Worm (Caenorhabditis elegans): ENCODE measurements around the gene snt-2.

Gene snt-2

DNA sequence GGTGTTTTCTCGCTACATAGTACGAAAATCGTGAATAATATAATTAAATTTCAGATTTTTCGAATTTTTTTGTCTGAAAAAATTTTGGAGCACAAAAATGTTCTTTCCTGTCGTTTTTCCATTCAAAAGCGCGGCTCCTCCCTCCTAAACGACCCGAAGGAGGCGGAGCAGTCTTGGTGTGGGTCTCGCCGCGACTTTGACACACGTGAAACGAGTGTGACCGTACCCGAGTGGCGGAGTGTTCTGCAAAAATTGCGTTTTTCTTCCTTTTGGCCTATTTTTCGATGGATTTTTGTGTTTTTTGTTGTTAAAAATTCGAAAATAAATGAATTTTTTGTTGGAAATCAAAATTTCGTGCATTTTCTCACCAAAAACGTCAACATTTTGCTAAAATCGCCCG lies at the start of gene snt-2 (continued):
- 0 out of 2 replicates have a peak, but pooled peaks have one; percentile 36 for TF ChIP-seq nfyb-1 (GFP tag; IDR thresholded peaks at IDR 0.05)
- peak; percentile 69 for TF ChIP-seq snpc-1.3 (tag; optimal IDR thresholded peaks at IDR 0.05; ENCODE audit: insufficient read depth)
- peak; percentile 41 for TF ChIP-seq nhr-80 (tag; optimal IDR thresholded peaks at IDR 0.05)
- no peak for TF ChIP-seq nhr-27 (tag; optimal IDR thresholded peaks at IDR 0.05)
- TF ChIP-seq madf-6 (GFP tag; IDR thresholded peaks at IDR 0.05): peak; percentile 62
- TF ChIP-seq ekl-4 (GFP tag; IDR thresholded peaks at IDR 0.05): no peak
- TF ChIP-seq K11D2.4 (GFP tag; IDR thresholded peaks at IDR 0.05): no peak
- no peak for TF ChIP-seq egl-44 (GFP tag; IDR thresholded peaks at IDR 0.05)
- peak; percentile 83 for TF ChIP-seq dox-1 (GFP tag; IDR thresholded peaks at IDR 0.05)

ce11 chrIII:842630-843029 lies 49.1 kb upstream of the snt-2 start, which contains the start of gene far-8:
far-8 (plus strand) TSS chrIII:842930.
- TF ChIP-seq F52B5.7 (tag; optimal IDR thresholded peaks at IDR 0.05) (no peak), xnd-1 (tag; optimal IDR thresholded peaks at IDR 0.05) (no peak), lir-1 (GFP tag; conservative IDR thresholded peaks at IDR 0.05) (no peak), sea-2 (GFP tag; IDR thresholded peaks at IDR 0.05) (no peak), somi-1 (GFP tag; optimal IDR thresholded peaks at IDR 0.05) (no peak), nhr-120 (GFP tag; IDR thresholded peaks at IDR 0.05) (no peak), sptf-2 (GFP tag; optimal IDR thresholded peaks at IDR 0.05) (no peak), ZK185.1 (tag; optimal IDR thresholded peaks at IDR 0.05; ENCODE audit: poor library complexity, severe bottlenecking) (no peak), tbp1 (GFP tag; optimal IDR thresholded peaks at IDR 0.05) (no peak)

DNA sequence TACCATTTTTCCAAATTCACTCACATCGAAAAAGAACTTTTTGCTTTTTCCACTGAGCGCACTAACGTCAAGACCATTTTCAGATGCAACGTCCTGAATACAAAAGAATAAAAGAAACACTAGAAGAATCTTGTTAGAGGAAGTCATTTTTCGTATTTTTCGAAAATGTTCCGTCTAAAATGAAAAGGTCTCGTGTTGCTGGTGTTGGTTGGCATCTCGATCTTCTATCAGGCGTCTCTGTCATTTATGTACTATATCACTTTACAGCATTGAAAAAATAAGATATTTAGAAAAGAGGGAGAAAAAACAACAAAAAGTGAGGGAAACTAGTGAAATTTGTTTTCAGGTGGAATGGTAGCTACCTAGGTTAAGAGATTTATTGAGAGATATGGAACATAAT lies 47.6 kb upstream of the snt-2 start, which contains the start of gene K02F3.9:
TSS of gene K02F3.9 (minus strand) at position 190 of the 400 bp plus-strand sequence.
- no peak for TF ChIP-seq egl-18 (GFP tag; IDR thresholded peaks at IDR 0.05)
- no peak for TF ChIP-seq F37B4.10 (GFP tag; IDR thresholded peaks at IDR 0.05)
- TF ChIP-seq him-1 (tag; optimal IDR thresholded peaks at IDR 0.05): no peak
- TF ChIP-seq dox-1 (GFP tag; IDR thresholded peaks at IDR 0.05): no peak
- TF ChIP-seq ceh-91 (GFP tag; IDR thresholded peaks at IDR 0.05): no peak
- no peak for TF ChIP-seq nhr-90 (tag; optimal IDR thresholded peaks at IDR 0.05)
- TF ChIP-seq cebp-1 (GFP tag; IDR thresholded peaks at IDR 0.05): no peak
- TF ChIP-seq cebp-1 (tag; optimal IDR thresholded peaks at IDR 0.05): no peak
- no peak for TF ChIP-seq F23B12.7 (tag; optimal IDR thresholded peaks at IDR 0.05; ENCODE audit: insufficient read depth)
- no peak for TF ChIP-seq nfya-2 (GFP tag; IDR thresholded peaks at IDR 0.05)
- TF ChIP-seq Y79H2A.3 (GFP tag; conservative IDR thresholded peaks at IDR 0.05): no peak
- TF ChIP-seq D2030.7 (GFP tag; IDR thresholded peaks at IDR 0.05): no peak
- TF ChIP-seq bed-1 (GFP tag; IDR thresholded peaks at IDR 0.05): no peak
- TF ChIP-seq hmg-20 (GFP tag; IDR thresholded peaks at IDR 0.05): no peak
- TF ChIP-seq F49E8.2 (tag; optimal IDR thresholded peaks at IDR 0.05; ENCODE audit: insufficient read depth): no peak
- TF ChIP-seq mel-28 (tag; optimal IDR thresholded peaks at IDR 0.05; ENCODE audit: borderline replicate concordance): no peak
- TF ChIP-seq sptf-2 (GFP tag; optimal IDR thresholded peaks at IDR 0.05): no peak
- no peak for TF ChIP-seq nfya-1 (tag; optimal IDR thresholded peaks at IDR 0.05; ENCODE audit: borderline replicate concordance, insufficient read depth)
- no peak for TF ChIP-seq zfh-2 (GFP tag; conservative IDR thresholded peaks at IDR 0.05)
- TF ChIP-seq ceh-79 (tag; optimal IDR thresholded peaks at IDR 0.05): no peak

Measured in whole organism, young adult.